Worm (Caenorhabditis elegans): Measurements from ENCODE around the gene B0281.5.
"Not testable (repeated sequence)": the region's sequence is repeated elsewhere in the genome, so short reads cannot be mapped to it uniquely, and the experiment has no call there.

Gene B0281.5

ce11 chrII:2289441-2289840, 11.3 kb downstream of the B0281.5 start:
- TF ChIP-seq ekl-4 (GFP tag; IDR thresholded peaks at IDR 0.05), result no peak
- TF ChIP-seq nfya-1 (tag; optimal IDR thresholded peaks at IDR 0.05; ENCODE audit: borderline replicate concordance, insufficient read depth), result no peak
- TF ChIP-seq cebp-1 (GFP tag; IDR thresholded peaks at IDR 0.05), result peak; percentile 94
- TF ChIP-seq cebp-1 (tag; optimal IDR thresholded peaks at IDR 0.05), result peak; percentile 99
- peak; percentile 18 for TF ChIP-seq K12H6.12 (tag; optimal IDR thresholded peaks at IDR 0.05)
- TF ChIP-seq athp-1 (tag; optimal IDR thresholded peaks at IDR 0.05), result no peak
- no peak for TF ChIP-seq pbrm-1 (GFP tag; IDR thresholded peaks at IDR 0.05)
- no peak for TF ChIP-seq D2030.7 (GFP tag; IDR thresholded peaks at IDR 0.05)
- no peak for TF ChIP-seq tbp1 (GFP tag; optimal IDR thresholded peaks at IDR 0.05)
- no peak for TF ChIP-seq bed-1 (GFP tag; IDR thresholded peaks at IDR 0.05)
- no peak for TF ChIP-seq hmg-20 (GFP tag; IDR thresholded peaks at IDR 0.05)
- TF ChIP-seq nhr-27 (tag; optimal IDR thresholded peaks at IDR 0.05), result no peak
- TF ChIP-seq lir-1 (GFP tag; conservative IDR thresholded peaks at IDR 0.05), result no peak
- TF ChIP-seq ztf-28 (GFP tag; IDR thresholded peaks at IDR 0.05), result no peak
- TF ChIP-seq C17E4.6 (GFP tag; IDR thresholded peaks at IDR 0.05), result no peak

- TF ChIP-seq nhr-80 (tag; optimal IDR thresholded peaks at IDR 0.05), result no peak
- TF ChIP-seq unc-130 (GFP tag; optimal IDR thresholded peaks at IDR 0.05), result no peak
- peak; percentile 80 for TF ChIP-seq cebp-1 (GFP tag; IDR thresholded peaks at IDR 0.05)
- TF ChIP-seq cebp-1 (tag; optimal IDR thresholded peaks at IDR 0.05), result peak; percentile 91
- TF ChIP-seq tbp1 (GFP tag; optimal IDR thresholded peaks at IDR 0.05), result no peak
Observed at ce11 chrII:2288798-2289197, 12.0 kb downstream of the B0281.5 start, which contains the start of the genes K09F6.10 and K09F6.13. TSS of gene K09F6.10 (minus strand) at chrII:2288883. TSS of gene K09F6.13 (plus strand) at chrII:2289114.

ce11 chrII:2284703-2285102, 16.1 kb downstream of the B0281.5 start:
- TF ChIP-seq B0336.3 (GFP tag; IDR thresholded peaks at IDR 0.05), result no peak
- TF ChIP-seq pha-4 (tag; optimal IDR thresholded peaks at IDR 0.05), result no peak
- 0 out of 2 replicates have a peak, but pooled peaks have one; percentile 26 for TF ChIP-seq zfh-2 (GFP tag; conservative IDR thresholded peaks at IDR 0.05)

ce11 chrII:2282599-2282998, 18.2 kb downstream of the B0281.5 start, which contains the start of gene K09F6.9:
TSS of gene K09F6.9 (minus strand) at chrII:2282699.
- not testable (repeated sequence) for TF ChIP-seq unc-130 (GFP tag; optimal IDR thresholded peaks at IDR 0.05); mel-28 (tag; optimal IDR thresholded peaks at IDR 0.05; ENCODE audit: borderline replicate concordance); madf-10 (tag; optimal IDR thresholded peaks at IDR 0.05)

ce11 chrII:2279839-2280238, 20.9 kb downstream of the B0281.5 start, which contains the start of gene K09F6.11:
TSS of gene K09F6.11 (plus strand) at chrII:2280139.
- TF ChIP-seq Y53F4B.3 (GFP tag; IDR thresholded peaks at IDR 0.05) (no peak), hmg-20 (GFP tag; IDR thresholded peaks at IDR 0.05) (no peak)

- TF ChIP-seq dpff-1 (tag; optimal IDR thresholded peaks at IDR 0.05) (no peak), egrh-3 (GFP tag; IDR thresholded peaks at IDR 0.05) (peak; percentile 44; the same call in 1 of the 2 replicates), zfh-2 (GFP tag; conservative IDR thresholded peaks at IDR 0.05) (peak; percentile 75)
Observed at ce11 chrII:2279263-2279662, 21.5 kb downstream of the B0281.5 start, which contains the start of gene K09F6.6. TSS of gene K09F6.6 (minus strand) at chrII:2279305.

- no peak for TF ChIP-seq Y56A3A.18 (GFP tag; IDR thresholded peaks at IDR 0.05)
- no peak for TF ChIP-seq madf-10 (tag; optimal IDR thresholded peaks at IDR 0.05)
- TF ChIP-seq attf-6 (GFP tag; IDR thresholded peaks at IDR 0.05), result no peak
- TF ChIP-seq nhr-90 (tag; optimal IDR thresholded peaks at IDR 0.05), result no peak
- TF ChIP-seq snpc-3.4 (tag; optimal IDR thresholded peaks at IDR 0.05), result no peak
- TF ChIP-seq ztf-22 (GFP tag; optimal IDR thresholded peaks at IDR 0.05), result no peak
- no peak for TF ChIP-seq ztf-26 (tag; optimal IDR thresholded peaks at IDR 0.05)
- no peak for TF ChIP-seq repo-1 (tag; optimal IDR thresholded peaks at IDR 0.05)
Observed at ce11 chrII:2277418-2277817, 23.3 kb downstream of the B0281.5 start, which contains the start of gene K09F6.15. TSS of gene K09F6.15 (minus strand) at chrII:2277518.

Measured in whole organism, young adult.